Worm (Caenorhabditis elegans): ENCODE results near the gene osgn-1.

The osgn-1 gene

ce11 chrIV:4216099-4216894 is 9.1 kb downstream of the osgn-1 start:
- TF ChIP-seq med-1 (GFP tag; optimal IDR thresholded peaks at IDR 0.05; ENCODE audit: insufficient read depth) (no peak), T22C8.4 (GFP tag; IDR thresholded peaks at IDR 0.05) (no peak), ztf-23 (GFP tag; IDR thresholded peaks at IDR 0.05) (no peak), flt-1 (GFP tag; IDR thresholded peaks at IDR 0.05) (no peak), ref-1 (GFP tag; conservative IDR thresholded peaks at IDR 0.05) (no peak), tab-1 (GFP tag; IDR thresholded peaks at IDR 0.05) (no peak), ztf-29 (GFP tag; IDR thresholded peaks at IDR 0.05) (no peak), klf-2 (GFP tag; conservative IDR thresholded peaks at IDR 0.05) (no peak), cog-1 (tag; optimal IDR thresholded peaks at IDR 0.05) (no peak)

ce11 chrIV:4218276-4218675 is 11.1 kb downstream of the osgn-1 start:
- TF ChIP-seq flt-1 (GFP tag; IDR thresholded peaks at IDR 0.05), result no peak
- TF ChIP-seq T22C8.4 (GFP tag; IDR thresholded peaks at IDR 0.05), result no peak
- no peak for TF ChIP-seq klf-2 (GFP tag; conservative IDR thresholded peaks at IDR 0.05)
- TF ChIP-seq med-1 (GFP tag; optimal IDR thresholded peaks at IDR 0.05; ENCODE audit: insufficient read depth), result no peak

DNA sequence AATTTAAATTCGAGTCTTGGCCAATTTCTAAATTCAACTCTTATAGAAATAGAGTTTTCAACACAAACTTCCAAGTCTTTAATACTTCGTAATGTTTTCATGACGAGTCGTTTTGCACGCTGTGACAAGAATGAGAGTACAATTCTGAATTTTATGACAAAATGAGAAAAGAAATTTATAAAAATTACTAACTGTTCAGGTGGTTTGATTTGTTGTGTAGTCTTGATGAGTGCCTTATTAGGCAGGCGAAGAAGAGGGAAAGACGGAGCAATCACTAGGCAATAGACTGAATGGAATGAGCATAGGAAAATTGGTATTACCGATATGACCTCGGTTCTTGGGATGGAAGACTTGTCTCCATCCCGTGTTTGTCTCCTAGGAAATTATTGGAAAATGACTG is 12.8 kb downstream of the osgn-1 start, which contains the start of gene F30B5.11:
F30B5.11 (minus strand) TSS at position 101 of the 400 bp plus-strand sequence.
- TF ChIP-seq med-1 (GFP tag; optimal IDR thresholded peaks at IDR 0.05; ENCODE audit: insufficient read depth), result no peak
- no peak for TF ChIP-seq ref-1 (GFP tag; conservative IDR thresholded peaks at IDR 0.05)
- TF ChIP-seq flt-1 (GFP tag; IDR thresholded peaks at IDR 0.05), result no peak
- TF ChIP-seq ztf-29 (GFP tag; IDR thresholded peaks at IDR 0.05), result no peak
- no peak for TF ChIP-seq T22C8.4 (GFP tag; IDR thresholded peaks at IDR 0.05)
- no peak for TF ChIP-seq klf-2 (GFP tag; conservative IDR thresholded peaks at IDR 0.05)

- TF ChIP-seq ztf-29 (GFP tag; IDR thresholded peaks at IDR 0.05) (no peak), cog-1 (tag; optimal IDR thresholded peaks at IDR 0.05) (no peak), T22C8.4 (GFP tag; IDR thresholded peaks at IDR 0.05) (no peak)
These were observed 18.7 kb downstream of the osgn-1 start, which contains the start of gene srbc-71 for ce11 chrIV:4225851-4226250. Gene srbc-71, minus strand, starts transcription at chrIV:4225951.

ce11 chrIV:4227917-4228316 is 20.7 kb downstream of the osgn-1 start, which contains the start of gene srbc-70:
Gene srbc-70, minus strand, starts transcription at chrIV:4228017.
- TF ChIP-seq klf-2 (GFP tag; conservative IDR thresholded peaks at IDR 0.05) (no peak), cog-1 (tag; optimal IDR thresholded peaks at IDR 0.05) (no peak), ref-1 (GFP tag; conservative IDR thresholded peaks at IDR 0.05) (no peak), T22C8.4 (GFP tag; IDR thresholded peaks at IDR 0.05) (no peak), ztf-23 (GFP tag; IDR thresholded peaks at IDR 0.05) (no peak), flt-1 (GFP tag; IDR thresholded peaks at IDR 0.05) (no peak), med-1 (GFP tag; optimal IDR thresholded peaks at IDR 0.05; ENCODE audit: insufficient read depth) (no peak), ztf-29 (GFP tag; IDR thresholded peaks at IDR 0.05) (no peak), tab-1 (GFP tag; IDR thresholded peaks at IDR 0.05) (no peak)

ce11 chrIV:4235315-4236024 is 28.3 kb downstream of the osgn-1 start, which contains the start of the genes zipt-2.2 and dpy-13:
Gene zipt-2.2, minus strand, starts transcription at chrIV:4235365.
Gene dpy-13, plus strand, starts transcription at chrIV:4235614.
- TF ChIP-seq flt-1 (GFP tag; IDR thresholded peaks at IDR 0.05), result no peak
- no peak for TF ChIP-seq tab-1 (GFP tag; IDR thresholded peaks at IDR 0.05)
- no peak for TF ChIP-seq med-1 (GFP tag; optimal IDR thresholded peaks at IDR 0.05; ENCODE audit: insufficient read depth)
- no peak for TF ChIP-seq ztf-29 (GFP tag; IDR thresholded peaks at IDR 0.05)
- TF ChIP-seq ref-1 (GFP tag; conservative IDR thresholded peaks at IDR 0.05), result no peak
- TF ChIP-seq cog-1 (tag; optimal IDR thresholded peaks at IDR 0.05), result no peak
- TF ChIP-seq klf-2 (GFP tag; conservative IDR thresholded peaks at IDR 0.05), result no peak
- no peak for TF ChIP-seq T22C8.4 (GFP tag; IDR thresholded peaks at IDR 0.05)
- no peak for TF ChIP-seq ztf-23 (GFP tag; IDR thresholded peaks at IDR 0.05)

- no peak for TF ChIP-seq ztf-23 (GFP tag; IDR thresholded peaks at IDR 0.05)
- no peak for TF ChIP-seq T22C8.4 (GFP tag; IDR thresholded peaks at IDR 0.05)
- TF ChIP-seq flt-1 (GFP tag; IDR thresholded peaks at IDR 0.05), result no peak
- TF ChIP-seq med-1 (GFP tag; optimal IDR thresholded peaks at IDR 0.05; ENCODE audit: insufficient read depth), result no peak
- no peak for TF ChIP-seq cog-1 (tag; optimal IDR thresholded peaks at IDR 0.05)
- TF ChIP-seq tab-1 (GFP tag; IDR thresholded peaks at IDR 0.05), result no peak
- no peak for TF ChIP-seq klf-2 (GFP tag; conservative IDR thresholded peaks at IDR 0.05)
- TF ChIP-seq ref-1 (GFP tag; conservative IDR thresholded peaks at IDR 0.05), result no peak
- no peak for TF ChIP-seq ztf-29 (GFP tag; IDR thresholded peaks at IDR 0.05)
These were observed 28.8 kb downstream of the osgn-1 start for ce11 chrIV:4236025-4236407.

DNA sequence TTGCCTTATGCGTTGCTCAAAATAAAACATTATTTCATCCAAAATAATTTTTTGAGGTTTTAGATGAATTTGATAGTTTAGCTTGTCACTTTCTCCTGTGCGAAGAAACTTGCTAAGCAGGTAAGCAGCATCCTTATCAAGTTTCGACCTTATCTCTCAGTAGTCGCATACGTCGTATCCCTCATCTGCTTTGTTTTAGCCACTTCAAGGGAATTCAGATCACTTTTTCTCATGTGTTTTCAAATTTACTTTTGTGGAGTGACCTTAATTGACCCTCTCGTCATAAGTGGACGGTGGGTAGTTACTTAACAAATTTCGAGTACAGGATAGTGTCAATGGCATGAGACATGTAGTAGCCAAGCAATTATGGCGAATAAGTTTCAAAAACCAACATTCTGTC is 29.5 kb downstream of the osgn-1 start:
- TF ChIP-seq flt-1 (GFP tag; IDR thresholded peaks at IDR 0.05) (no peak), cog-1 (tag; optimal IDR thresholded peaks at IDR 0.05) (no peak), tab-1 (GFP tag; IDR thresholded peaks at IDR 0.05) (no peak), klf-2 (GFP tag; conservative IDR thresholded peaks at IDR 0.05) (no peak), ztf-23 (GFP tag; IDR thresholded peaks at IDR 0.05) (no peak), ztf-29 (GFP tag; IDR thresholded peaks at IDR 0.05) (no peak), T22C8.4 (GFP tag; IDR thresholded peaks at IDR 0.05) (no peak), med-1 (GFP tag; optimal IDR thresholded peaks at IDR 0.05; ENCODE audit: insufficient read depth) (no peak), ref-1 (GFP tag; conservative IDR thresholded peaks at IDR 0.05) (no peak)

DNA sequence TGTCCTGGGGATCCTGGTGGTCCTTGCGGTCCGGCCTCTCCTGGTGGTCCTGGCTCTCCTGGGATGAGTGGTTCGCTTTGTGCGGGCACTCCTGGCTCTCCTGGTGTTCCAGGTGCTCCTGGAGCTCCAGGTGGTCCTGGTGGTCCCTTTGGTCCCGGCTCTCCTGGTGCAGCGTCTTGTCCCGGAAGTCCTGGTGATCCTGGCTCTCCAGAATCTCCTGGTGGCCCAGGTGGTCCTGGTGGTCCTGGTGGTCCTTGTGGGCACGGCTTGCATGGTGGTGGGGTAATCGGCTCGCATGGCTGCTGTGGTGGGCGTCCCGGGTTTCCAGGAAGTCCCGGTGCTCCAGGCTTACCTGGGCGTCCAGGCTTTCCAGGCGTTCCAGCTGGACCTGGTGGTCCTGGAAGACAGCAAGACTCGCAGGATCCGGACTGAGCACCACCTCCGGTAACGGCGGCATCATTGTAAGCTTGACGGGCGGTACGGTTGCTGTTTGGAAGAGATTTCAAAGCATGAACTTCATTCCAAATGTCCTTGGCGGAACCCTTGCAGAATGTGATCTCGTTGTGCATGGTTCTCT is 36.7 kb downstream of the osgn-1 start:
- TF ChIP-seq ztf-29 (GFP tag; IDR thresholded peaks at IDR 0.05) (no peak), flt-1 (GFP tag; IDR thresholded peaks at IDR 0.05) (peak; percentile 5; the same call in 1 of the 2 replicates), cog-1 (tag; optimal IDR thresholded peaks at IDR 0.05) (no peak)

Data from whole organism, midembryonic.